Fruit fly (Drosophila melanogaster): ENCODE results near the gene Naa40.
A peak's percentile ranks its signal among the peaks of the same experiment; 100 is the strongest.

Gene Naa40

DNA sequence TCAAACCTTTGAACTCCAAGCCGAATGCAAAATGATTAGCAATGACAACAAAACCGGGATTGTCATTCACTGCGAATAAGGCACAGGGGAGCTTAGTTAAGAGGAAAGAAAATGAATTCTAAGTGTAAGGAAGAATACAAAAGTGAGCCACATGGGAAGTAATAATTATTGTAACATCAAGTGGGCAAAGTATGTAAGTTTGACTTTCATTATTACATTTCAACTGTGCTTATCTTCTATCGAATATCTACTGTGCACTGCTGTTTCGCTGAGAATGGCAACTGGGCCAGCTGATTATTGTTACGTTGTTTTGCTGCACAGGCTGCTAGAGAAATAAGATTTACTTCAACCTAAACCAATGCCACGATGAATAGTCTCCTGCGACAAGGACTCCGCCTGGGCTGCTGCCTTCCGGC is 11.9 kb upstream of the Naa40 start, which contains the start of the genes CG7601 and CIA30 (continued):
- peak; percentile 96 for TF ChIP-seq ATbp (GFP tag; optimal IDR thresholded peaks at IDR 0.05)
- peak; percentile 94 for TF ChIP-seq crol (GFP tag; IDR thresholded peaks at IDR 0.05)
- peak; percentile 100 for TF ChIP-seq CG11247 (GFP tag; IDR thresholded peaks at IDR 0.05)
- TF ChIP-seq CG12299 (tag; optimal IDR thresholded peaks at IDR 0.05) = peak; percentile 96
- TF ChIP-seq slbo (GFP tag; IDR thresholded peaks at IDR 0.05) = peak; percentile 100
- TF ChIP-seq dpn (GFP tag; optimal IDR thresholded peaks at IDR 0.05) = peak; percentile 99
- peak; percentile 99 for TF ChIP-seq CG30403 (GFP tag; optimal IDR thresholded peaks at IDR 0.05)
- TF ChIP-seq CG6683 (GFP tag; optimal IDR thresholded peaks at IDR 0.05) = peak; percentile 93
- TF ChIP-seq CG17186 (GFP tag; optimal IDR thresholded peaks at IDR 0.05) = peak; percentile 93
- peak; percentile 100 for TF ChIP-seq CG11456 (GFP tag; IDR thresholded peaks at IDR 0.05)
- TF ChIP-seq sc (optimal IDR thresholded peaks at IDR 0.05) = no peak
- TF ChIP-seq sc (GFP tag; optimal IDR thresholded peaks at IDR 0.05) = peak; percentile 91
- no peak for TF ChIP-seq Hr39 (optimal IDR thresholded peaks at IDR 0.05)
- peak; percentile 93 for TF ChIP-seq CG3065 (GFP tag; optimal IDR thresholded peaks at IDR 0.05)
- peak; percentile 97 for TF ChIP-seq tap (tag; optimal IDR thresholded peaks at IDR 0.05)
- TF ChIP-seq cas (GFP tag; IDR thresholded peaks at IDR 0.05) = peak; percentile 100
- peak; percentile 96 for TF ChIP-seq Mes4 (GFP tag; optimal IDR thresholded peaks at IDR 0.05)
- TF ChIP-seq dan (GFP tag; IDR thresholded peaks at IDR 0.05) = peak; percentile 100
- peak; percentile 98 for TF ChIP-seq B-H2 (GFP tag; optimal IDR thresholded peaks at IDR 0.05)
- TF ChIP-seq amos (GFP tag; IDR thresholded peaks at IDR 0.05; ENCODE audit: partially characterized antibody) = no peak; the same call in 1 of the 2 replicates
- TF ChIP-seq Lpt (GFP tag; optimal IDR thresholded peaks at IDR 0.05) = no peak
- no peak for TF ChIP-seq cad (GFP tag; optimal IDR thresholded peaks at IDR 0.05)
- TF ChIP-seq eyg (GFP tag; optimal IDR thresholded peaks at IDR 0.05) = peak; percentile 98
- peak; percentile 100 for TF ChIP-seq CG14050 (GFP tag; IDR thresholded peaks at IDR 0.05)
- peak; percentile 99 for TF ChIP-seq CG7357 (GFP tag; IDR thresholded peaks at IDR 0.05)
- peak; percentile 98 for TF ChIP-seq CG9437 (GFP tag; optimal IDR thresholded peaks at IDR 0.05)
- peak; percentile 97 for TF ChIP-seq CG4360 (GFP tag; IDR thresholded peaks at IDR 0.05)
- TF ChIP-seq hkb (optimal IDR thresholded peaks at IDR 0.05) = no peak
- peak; percentile 100 for TF ChIP-seq hkb (GFP tag; IDR thresholded peaks at IDR 0.05)
- peak; percentile 97 for TF ChIP-seq CG18476 (GFP tag; optimal IDR thresholded peaks at IDR 0.05)
- TF ChIP-seq BtbVII (GFP tag; optimal IDR thresholded peaks at IDR 0.05) = peak; percentile 96
- TF ChIP-seq aop (GFP tag; IDR thresholded peaks at IDR 0.05) = peak; percentile 100
- TF ChIP-seq btn (GFP tag; optimal IDR thresholded peaks at IDR 0.05) = peak; percentile 99
- peak; percentile 100 for TF ChIP-seq bowl (GFP tag; IDR thresholded peaks at IDR 0.05)
- peak; percentile 94 for TF ChIP-seq CG8281 (tag; optimal IDR thresholded peaks at IDR 0.05)
- TF ChIP-seq CG42726 (GFP tag; IDR thresholded peaks at IDR 0.05; ENCODE audit: partially characterized antibody) = 0 out of 2 replicates have a peak, but pooled peaks have one; percentile 2
- TF ChIP-seq CG6854 (GFP tag; optimal IDR thresholded peaks at IDR 0.05) = peak; percentile 94
- peak; percentile 98 for TF ChIP-seq ab (GFP tag; optimal IDR thresholded peaks at IDR 0.05)
- TF ChIP-seq NC2β (GFP tag; optimal IDR thresholded peaks at IDR 0.05) = peak; percentile 96
- TF ChIP-seq maf-S (GFP tag; optimal IDR thresholded peaks at IDR 0.05) = peak; percentile 98
- TF ChIP-seq HmgD (GFP tag; optimal IDR thresholded peaks at IDR 0.05) = peak; percentile 97
- TF ChIP-seq kay (GFP tag; optimal IDR thresholded peaks at IDR 0.05) = peak; percentile 98
- TF ChIP-seq Fer3 (tag; optimal IDR thresholded peaks at IDR 0.05) = peak; percentile 99
- TF ChIP-seq Doc3 (GFP tag; IDR thresholded peaks at IDR 0.05; ENCODE audit: partially characterized antibody) = no peak
- TF ChIP-seq Rfx (GFP tag; IDR thresholded peaks at IDR 0.05) = peak; percentile 100
- peak; percentile 99 for TF ChIP-seq grau (tag; optimal IDR thresholded peaks at IDR 0.05)
- TF ChIP-seq CG3163 (GFP tag; optimal IDR thresholded peaks at IDR 0.05) = peak; percentile 91
- peak; percentile 100 for TF ChIP-seq CG6175 (GFP tag; IDR thresholded peaks at IDR 0.05)
- peak; percentile 96 for TF ChIP-seq CG7556 (GFP tag; optimal IDR thresholded peaks at IDR 0.05)
- TF ChIP-seq ttk (GFP tag; IDR thresholded peaks at IDR 0.05) = peak; percentile 100
- TF ChIP-seq wek (GFP tag; optimal IDR thresholded peaks at IDR 0.05) = peak; percentile 92
- TF ChIP-seq trh (GFP tag; optimal IDR thresholded peaks at IDR 0.05) = peak; percentile 97
- peak; percentile 99 for TF ChIP-seq CG5245 (GFP tag; optimal IDR thresholded peaks at IDR 0.05)
